Fruit fly (Drosophila melanogaster) whole organism, prepupa: ENCODE data around the gene CG33985.
A peak's percentile ranks its signal among the peaks of the same experiment; 100 is the strongest.

ENCODE experiments used
- Blimp-1 ChIP-seq: fragments of 200-800 bp; sonication (Bioruptor generic); optimal IDR thresholded peaks from 3 replicates; lab custom pipeline; 2017; ENCODE audit warnings: missing biosample characterization, missing genetic modification characterization, mild to moderate bottlenecking, moderate library complexity, missing genetic modification reagents
- CG10631 ChIP-seq: fragments of 200-800 bp; sonication (Bioruptor generic); optimal IDR thresholded peaks from 2 replicates; lab custom pipeline; 2016; ENCODE audit warnings: missing biosample characterization, missing genetic modification characterization
- CG11762 ChIP-seq: fragments of 200-800 bp; sonication (Bioruptor generic); optimal IDR thresholded peaks from 3 replicates; lab custom pipeline; 2016; ENCODE audit warnings: missing biosample characterization, missing genetic modification characterization; ENCODE audit not compliant: insufficient read depth
- CG11902 ChIP-seq: fragments of 200-800 bp; sonication (Bioruptor generic); optimal IDR thresholded peaks from 3 replicates; lab custom pipeline; 2016; ENCODE audit warnings: missing biosample characterization, missing genetic modification characterization
- CG16779 ChIP-seq: fragments of 200-800 bp; sonication (Bioruptor generic); optimal IDR thresholded peaks from 3 replicates; lab custom pipeline; 2017; ENCODE audit warnings: missing biosample characterization, mild to moderate bottlenecking, missing genetic modification characterization
- CG3032 ChIP-seq: fragments of 200-800 bp; optimal IDR thresholded peaks from 2 replicates; lab custom pipeline; 2019; ENCODE audit warnings: missing biosample characterization, mild to moderate bottlenecking, missing genetic modification characterization, moderate library complexity
- CG32006 ChIP-seq: fragments of 200-800 bp; sonication (Bioruptor generic); optimal IDR thresholded peaks from 3 replicates; lab custom pipeline; 2017; ENCODE audit warnings: missing biosample characterization, mild to moderate bottlenecking, missing genetic modification characterization
- CG34406 ChIP-seq: fragments of 200-800 bp; sonication (Bioruptor generic); optimal IDR thresholded peaks from 3 replicates; lab custom pipeline; 2016; ENCODE audit warnings: missing biosample characterization, missing genetic modification characterization
- CG3919 ChIP-seq: fragments of 200-800 bp; sonication (Bioruptor generic); optimal IDR thresholded peaks from 3 replicates; lab custom pipeline; 2016; ENCODE audit warnings: missing biosample characterization, missing genetic modification characterization
- CG4318 ChIP-seq: fragments of 200-800 bp; sonication (Bioruptor generic); optimal IDR thresholded peaks from 3 replicates; lab custom pipeline; 2017; ENCODE audit warnings: missing biosample characterization, mild to moderate bottlenecking, missing genetic modification characterization
- CG6163 ChIP-seq: fragments of 200-800 bp; sonication (Bioruptor generic); IDR thresholded peaks from 3 replicates; pipeline ENCODE4 v1.3.6; 2022; ENCODE audit warnings: missing biosample characterization, missing genetic modification characterization
- CG6276 ChIP-seq: fragments of 200-800 bp; sonication (Bioruptor generic); optimal IDR thresholded peaks from 2 replicates; lab custom pipeline; 2017; ENCODE audit warnings: missing biosample characterization, mild to moderate bottlenecking, missing genetic modification characterization
- CG6808 ChIP-seq: fragments of 200-800 bp; sonication (Bioruptor generic); optimal IDR thresholded peaks from 3 replicates; lab custom pipeline; 2017; ENCODE audit warnings: missing biosample characterization, missing genetic modification characterization, mild to moderate bottlenecking, moderate library complexity, missing genetic modification reagents
- CG6854 ChIP-seq: fragments of 200-800 bp; sonication (Bioruptor generic); optimal IDR thresholded peaks from 2 replicates; lab custom pipeline; 2017; ENCODE audit warnings: missing biosample characterization, mild to moderate bottlenecking, missing genetic modification characterization
- CG7368 ChIP-seq: fragments of 200-800 bp; sonication (Bioruptor generic); optimal IDR thresholded peaks from 3 replicates; lab custom pipeline; 2016; ENCODE audit warnings: missing biosample characterization, missing genetic modification characterization
- CG8319 ChIP-seq: fragments of 200-800 bp; sonication (Bioruptor generic); optimal IDR thresholded peaks from 3 replicates; lab custom pipeline; 2016; ENCODE audit warnings: missing biosample characterization, missing genetic modification characterization
- CG8632 ChIP-seq: fragments of 200-800 bp; sonication (Bioruptor generic); optimal IDR thresholded peaks from 3 replicates; lab custom pipeline; 2016; ENCODE audit warnings: missing biosample characterization, missing genetic modification characterization
- CG9139 ChIP-seq: fragments of 200-800 bp; sonication (Bioruptor generic); optimal IDR thresholded peaks from 3 replicates; lab custom pipeline; 2017; ENCODE audit warnings: missing biosample characterization, mild to moderate bottlenecking, missing genetic modification characterization
- Eip75B ChIP-seq: fragments of 200-800 bp; sonication (Bioruptor generic); optimal IDR thresholded peaks from 3 replicates; lab custom pipeline; 2016; ENCODE audit warnings: missing biosample characterization, missing genetic modification characterization
- Eip78C ChIP-seq: fragments of 200-800 bp; sonication (Bioruptor generic); peaks from one replicate; lab custom pipeline; 2016; ENCODE audit warnings: missing biosample characterization, missing genetic modification characterization
- Eip93F ChIP-seq: fragments of 200-800 bp; sonication (Bioruptor generic); optimal IDR thresholded peaks from 2 replicates; lab custom pipeline; 2016; ENCODE audit warnings: missing biosample characterization, mild to moderate bottlenecking, missing genetic modification characterization
- Ets21C ChIP-seq: fragments of 200-800 bp; sonication (Bioruptor generic); optimal IDR thresholded peaks from 3 replicates; lab custom pipeline; 2016; ENCODE audit warnings: missing biosample characterization, missing genetic modification characterization
- Ets96B ChIP-seq: fragments of 200-800 bp; optimal IDR thresholded peaks from 2 replicates; lab custom pipeline; 2019; ENCODE audit warnings: missing biosample characterization, mild to moderate bottlenecking, missing genetic modification characterization, moderate library complexity
- Gug ChIP-seq: fragments of 200-800 bp; sonication (Bioruptor generic); IDR thresholded peaks from 2 replicates; pipeline ENCODE4 v1.3.6; 2022; ENCODE audit warnings: missing biosample characterization, missing genetic modification characterization
- Hr38 ChIP-seq: sonication (Bioruptor generic); optimal IDR thresholded peaks from 2 replicates; lab custom pipeline; 2016; ENCODE audit warnings: missing biosample characterization, missing genetic modification characterization
- Hr39 ChIP-seq: fragments of 200-800 bp; sonication (Bioruptor generic); optimal IDR thresholded peaks from 2 replicates; lab custom pipeline; 2016; ENCODE audit warnings: missing biosample characterization, missing genetic modification characterization
- Lpt ChIP-seq: fragments of 200-800 bp; sonication (Bioruptor generic); optimal IDR thresholded peaks from 3 replicates; lab custom pipeline; 2016; ENCODE audit warnings: missing biosample characterization, missing genetic modification characterization
- OdsH ChIP-seq: fragments of 200-800 bp; sonication (Bioruptor generic); optimal IDR thresholded peaks from 3 replicates; lab custom pipeline; 2016; ENCODE audit warnings: missing biosample characterization, missing genetic modification characterization
- Sox102F ChIP-seq: fragments of 200-800 bp; sonication (Bioruptor generic); optimal IDR thresholded peaks from 2 replicates; lab custom pipeline; 2016; ENCODE audit warnings: missing biosample characterization, mild to moderate bottlenecking, missing genetic modification characterization
- Sox14 ChIP-seq: fragments of 200-800 bp; sonication (Bioruptor generic); optimal IDR thresholded peaks from 3 replicates; lab custom pipeline; 2016; ENCODE audit warnings: missing biosample characterization, missing genetic modification characterization
- achi ChIP-seq: fragments of 200-800 bp; sonication (Bioruptor generic); optimal IDR thresholded peaks from 3 replicates; lab custom pipeline; 2016; ENCODE audit warnings: missing biosample characterization, missing genetic modification characterization
- acj6 ChIP-seq: fragments of 200-800 bp; sonication (Bioruptor generic); optimal IDR thresholded peaks from 3 replicates; lab custom pipeline; 2016; ENCODE audit warnings: missing biosample characterization, missing genetic modification characterization
- cyc ChIP-seq: fragments of 200-800 bp; sonication (Bioruptor generic); optimal IDR thresholded peaks from 3 replicates; lab custom pipeline; 2016; ENCODE audit warnings: missing biosample characterization, missing genetic modification characterization
- dac ChIP-seq: fragments of 200-800 bp; sonication (Bioruptor generic); optimal IDR thresholded peaks from 2 replicates; lab custom pipeline; 2017; ENCODE audit warnings: missing biosample characterization, mild to moderate bottlenecking, missing genetic modification characterization
- dsx ChIP-seq: fragments of 200-800 bp; optimal IDR thresholded peaks from 3 replicates; lab custom pipeline; 2019; ENCODE audit warnings: missing biosample characterization, mild to moderate bottlenecking, missing genetic modification characterization, moderate library complexity; ENCODE audit not compliant: poor library complexity, severe bottlenecking
- eg ChIP-seq: fragments of 200-800 bp; sonication (Bioruptor generic); IDR thresholded peaks from 3 replicates; pipeline ENCODE4 v1.3.6; 2022; ENCODE audit warnings: missing biosample characterization, missing genetic modification characterization
- fd59A ChIP-seq: fragments of 200-800 bp; sonication (Bioruptor generic); optimal IDR thresholded peaks from 2 replicates; lab custom pipeline; 2017; ENCODE audit warnings: missing biosample characterization, mild to moderate bottlenecking, missing genetic modification characterization, missing genetic modification reagents
- fkh ChIP-seq: fragments of 200-800 bp; sonication (Bioruptor generic); optimal IDR thresholded peaks from 3 replicates; lab custom pipeline; 2017; ENCODE audit warnings: missing biosample characterization, mild to moderate bottlenecking, missing genetic modification characterization, moderate library complexity
- net ChIP-seq: fragments of 200-800 bp; sonication (Bioruptor generic); optimal IDR thresholded peaks from 3 replicates; lab custom pipeline; 2016; ENCODE audit warnings: missing biosample characterization, missing genetic modification characterization
- pdm3 ChIP-seq: fragments of 200-800 bp; sonication (Bioruptor generic); optimal IDR thresholded peaks from 3 replicates; lab custom pipeline; 2016; ENCODE audit warnings: missing biosample characterization, missing genetic modification characterization
- salr ChIP-seq, 2 experiments: fragments of 200-800 bp; sonication (Bioruptor generic); optimal IDR thresholded peaks; 3 replicates each; lab custom pipeline; 2016 to 2018; ENCODE audit warnings: missing biosample characterization in 2 of 2, missing genetic modification characterization in 2 of 2, mild to moderate bottlenecking in 1 of 2
- spab ChIP-seq: fragments of 200-800 bp; sonication (Bioruptor generic); optimal IDR thresholded peaks from 2 replicates; lab custom pipeline; 2017; ENCODE audit warnings: missing biosample characterization, mild to moderate bottlenecking, missing genetic modification characterization, missing genetic modification reagents
- svp ChIP-seq: fragments of 200-800 bp; sonication (Bioruptor generic); peaks from one replicate; lab custom pipeline; 2016; ENCODE audit warnings: missing biosample characterization, missing genetic modification characterization
- topi ChIP-seq: fragments of 200-800 bp; sonication (Bioruptor generic); optimal IDR thresholded peaks from 3 replicates; lab custom pipeline; 2016; ENCODE audit warnings: missing biosample characterization, missing genetic modification characterization
- vri ChIP-seq: fragments of 200-800 bp; sonication (Bioruptor generic); optimal IDR thresholded peaks from 3 replicates; lab custom pipeline; 2016; ENCODE audit warnings: missing biosample characterization, mild to moderate bottlenecking, missing genetic modification characterization

Gene CG33985

dm6 chr3L:15514405-15514804 is 12.2 kb downstream of the CG33985 start (continued):
- TF ChIP-seq CG8632 (GFP tag; lab: Kevin White, UChicago): no peak
- no peak for TF ChIP-seq pdm3 (GFP tag; lab: Kevin White, UChicago)
- no peak for TF ChIP-seq CG3032 (tag; lab: Kevin White, UChicago)
- TF ChIP-seq Lpt (GFP tag; lab: Kevin White, UChicago): peak; percentile 38
- TF ChIP-seq Hr38 (GFP tag; lab: Kevin White, UChicago): no peak
- no peak for TF ChIP-seq Gug
- TF ChIP-seq dsx (GFP tag; lab: Kevin White, UChicago): no peak
- TF ChIP-seq Hr39 (GFP tag; lab: Kevin White, UChicago): no peak
- TF ChIP-seq Eip78C (GFP tag; lab: Kevin White, UChicago): peak; percentile 65
- no peak for TF ChIP-seq dac
- no peak for TF ChIP-seq svp
- TF ChIP-seq CG34406 (GFP tag; lab: Kevin White, UChicago): no peak
- TF ChIP-seq cyc: no peak
- no peak for TF ChIP-seq CG8319 (GFP tag; lab: Kevin White, UChicago)
- TF ChIP-seq Ets21C (GFP tag; lab: Kevin White, UChicago): no peak
- TF ChIP-seq achi (GFP tag; lab: Kevin White, UChicago): no peak
- TF ChIP-seq Sox102F (GFP tag; lab: Kevin White, UChicago): no peak
- no peak for TF ChIP-seq CG3919 (GFP tag; lab: Kevin White, UChicago)
- TF ChIP-seq acj6 (GFP tag; lab: Kevin White, UChicago): no peak
- no peak for TF ChIP-seq fd59A
- TF ChIP-seq Ets96B (tag; lab: Kevin White, UChicago): no peak
- no peak for TF ChIP-seq CG11762 (GFP tag; lab: Kevin White, UChicago)
- TF ChIP-seq salr (GFP tag; optimal IDR thresholded peaks at IDR 0.05; lab: Kevin White, UChicago): no peak
- TF ChIP-seq CG16779 (tag; lab: Kevin White, UChicago): no peak
- no peak for TF ChIP-seq CG4318 (GFP tag; lab: Kevin White, UChicago)
- TF ChIP-seq CG9139: no peak
- no peak for TF ChIP-seq CG11902 (GFP tag; lab: Kevin White, UChicago)
- TF ChIP-seq Eip93F (GFP tag; lab: Kevin White, UChicago): no peak

dm6 chr3L:15513726-15514125 is 12.9 kb downstream of the CG33985 start:
- no peak for TF ChIP-seq vri
- TF ChIP-seq Eip75B: no peak
- no peak for TF ChIP-seq fkh (GFP tag; lab: Kevin White, UChicago)
- TF ChIP-seq Eip78C (GFP tag; lab: Kevin White, UChicago): no peak
- TF ChIP-seq CG6163 (GFP tag; lab: Robert Waterston, UW): no peak
- TF ChIP-seq topi (GFP tag; lab: Kevin White, UChicago): no peak
- TF ChIP-seq eg (GFP tag; lab: Robert Waterston, UW): no peak
- TF ChIP-seq spab: no peak
- TF ChIP-seq CG4318 (GFP tag; lab: Kevin White, UChicago): no peak
- no peak for TF ChIP-seq CG11762 (GFP tag; lab: Kevin White, UChicago)
- TF ChIP-seq CG7368: no peak
- no peak for TF ChIP-seq svp
- TF ChIP-seq Lpt (GFP tag; lab: Kevin White, UChicago): no peak
- TF ChIP-seq CG8319 (GFP tag; lab: Kevin White, UChicago): no peak
- TF ChIP-seq CG6808 (GFP tag; lab: Kevin White, UChicago): no peak
- no peak for TF ChIP-seq salr (GFP tag; optimal IDR thresholded peaks at IDR 0.05; lab: Kevin White, UChicago)
- TF ChIP-seq Ets96B (tag; lab: Kevin White, UChicago): no peak

dm6 chr3L:15513264-15513663 is 13.3 kb downstream of the CG33985 start:
- TF ChIP-seq pdm3 (GFP tag; lab: Kevin White, UChicago) (no peak), Blimp-1 (no peak), CG32006 (no peak), Sox102F (GFP tag; lab: Kevin White, UChicago) (no peak), Ets21C (GFP tag; lab: Kevin White, UChicago) (no peak), CG6808 (GFP tag; lab: Kevin White, UChicago) (no peak), Hr38 (GFP tag; lab: Kevin White, UChicago) (no peak), CG10631 (no peak), OdsH (GFP tag; lab: Kevin White, UChicago) (no peak), CG11902 (GFP tag; lab: Kevin White, UChicago) (no peak), Eip75B (no peak), CG16779 (tag; lab: Kevin White, UChicago) (no peak), Sox14 (GFP tag; lab: Kevin White, UChicago) (no peak), net (no peak), CG6276 (GFP tag; lab: Kevin White, UChicago) (no peak), CG8632 (GFP tag; lab: Kevin White, UChicago) (no peak), CG9139 (no peak), CG6854 (GFP tag; lab: Kevin White, UChicago) (no peak)
